Worm (Caenorhabditis elegans): Measurements from ENCODE around the gene Y70C5A.4.

DNA sequence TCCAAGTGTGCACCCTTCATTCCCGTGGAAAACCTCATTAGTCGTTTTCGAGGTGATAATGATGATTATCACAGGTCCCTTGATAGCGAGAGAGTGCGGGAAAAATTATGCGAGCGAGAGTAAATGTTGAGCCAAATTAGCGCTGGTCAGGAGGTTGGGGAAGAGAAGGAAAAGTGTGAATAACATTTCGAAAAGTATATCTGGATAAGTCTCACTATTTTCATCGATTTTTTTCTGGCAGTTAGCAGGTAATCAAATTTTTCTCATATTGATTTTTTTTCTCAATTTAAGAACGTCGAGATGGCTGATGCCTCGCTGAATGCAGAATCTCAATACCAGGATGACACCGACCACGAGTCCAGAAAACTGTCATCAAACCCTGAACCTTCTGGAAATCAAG lies 11.4 kb downstream of the Y70C5A.4 start, which contains the start of gene W06G6.2:
- TF ChIP-seq ztf-4 (tag; optimal IDR thresholded peaks at IDR 0.05), result no peak
- TF ChIP-seq mdl-1 (tag; optimal IDR thresholded peaks at IDR 0.05), result no peak
- TF ChIP-seq nhr-77 (tag; optimal IDR thresholded peaks at IDR 0.05), result no peak
- no peak for TF ChIP-seq snpc-4 (tag; optimal IDR thresholded peaks at IDR 0.05)

All from whole organism, L3 larva.